Worm (Caenorhabditis elegans) whole organism, mixed stage, embryonic: Measurements from ENCODE around the gene agxt-1.

ENCODE experiments used
- ceh-43 ChIP-seq: fragments of 200-800 bp; sonication (Bioruptor generic); optimal IDR thresholded peaks from 2 replicates; lab custom pipeline; 2018; ENCODE audit warnings: mild to moderate bottlenecking, missing genetic modification characterization, moderate library complexity, missing compliant biosample characterization
- elt-3 ChIP-seq: fragments of 150-350 bp; optimal IDR thresholded peaks from 2 replicates; lab custom pipeline; 2014; ENCODE audit warnings: missing biosample characterization, missing genetic modification characterization
- mab-5 ChIP-seq: fragments of 150-350 bp; optimal IDR thresholded peaks from 2 replicates; lab custom pipeline; 2014; ENCODE audit warnings: missing biosample characterization, missing genetic modification characterization
- nhr-28 ChIP-seq: fragments of 150-350 bp; optimal IDR thresholded peaks from 2 replicates; lab custom pipeline; 2014; ENCODE audit warnings: missing biosample characterization, missing genetic modification characterization
- sem-2 ChIP-seq: fragments of 200-800 bp; sonication (Bioruptor generic); optimal IDR thresholded peaks from 2 replicates; lab custom pipeline; 2018; ENCODE audit warnings: mild to moderate bottlenecking, missing genetic modification characterization, missing compliant biosample characterization
- sptf-1 ChIP-seq: sonication (generic microtip); optimal IDR thresholded peaks from 2 replicates; lab custom pipeline; 2017; ENCODE audit warnings: mild to moderate bottlenecking, missing genetic modification characterization, moderate library complexity, missing compliant biosample characterization
- unc-62 ChIP-seq: fragments of 150-350 bp; optimal IDR thresholded peaks from 2 replicates; lab custom pipeline; 2014; ENCODE audit warnings: missing biosample characterization, missing genetic modification reagents, missing genetic modification characterization

ce11 chrII:8884262-8884949 lies 39.0 kb downstream of the agxt-1 start, which contains the start of the genes T07D4.5 and ddx-19:
- TF ChIP-seq unc-62 (no peak), elt-3 (tag; lab: Kevin White, UChicago) (no peak), mab-5 (tag; lab: Kevin White, UChicago) (no peak), sem-2 (GFP tag; lab: Kevin White, UChicago) (no peak), ceh-43 (GFP tag; lab: Kevin White, UChicago) (no peak), nhr-28 (tag; lab: Kevin White, UChicago) (no peak), sptf-1 (no peak)
